Fruit fly (Drosophila melanogaster) whole organism, embryonic: Measurements from ENCODE around the gene Hrb98DE.

Source experiments
- Asciz ChIP-seq: fragments of 200-800 bp; sonication (Bioruptor generic); optimal IDR thresholded peaks from 2 replicates; lab custom pipeline; 2017; ENCODE audit warnings: missing biosample characterization, mild to moderate bottlenecking, missing genetic modification characterization, missing genetic modification reagents
- Atf6 ChIP-seq: fragments of 200-800 bp; sonication (Bioruptor generic); IDR thresholded peaks from 2 replicates; pipeline ENCODE4 v1.3.6; 2022; ENCODE audit warnings: missing biosample characterization, missing genetic modification characterization
- CG1024 ChIP-seq: fragments of 200-800 bp; sonication (Bioruptor generic); IDR thresholded peaks from 2 replicates; pipeline ENCODE4 v1.3.6; 2022; ENCODE audit warnings: missing biosample characterization, missing genetic modification characterization
- CG12071 ChIP-seq: fragments of 200-800 bp; sonication (Bioruptor generic); optimal IDR thresholded peaks from 3 replicates; lab custom pipeline; 2018; ENCODE audit warnings: missing biosample characterization, mild to moderate bottlenecking, missing genetic modification characterization
- CG15479 ChIP-seq: fragments of 200-800 bp; sonication (Bioruptor generic); optimal IDR thresholded peaks from 3 replicates; lab custom pipeline; 2019; ENCODE audit warnings: missing biosample characterization, mild to moderate bottlenecking, missing genetic modification characterization, moderate library complexity
- CG1603 ChIP-seq: fragments of 200-800 bp; sonication (Bioruptor generic); optimal IDR thresholded peaks from 2 replicates; lab custom pipeline; 2019; ENCODE audit warnings: missing biosample characterization, mild to moderate bottlenecking, missing genetic modification characterization, moderate library complexity
- CG17912 ChIP-seq: fragments of 200-800 bp; sonication (Bioruptor generic); optimal IDR thresholded peaks from 2 replicates; lab custom pipeline; 2018; ENCODE audit warnings: missing biosample characterization, mild to moderate bottlenecking, missing genetic modification characterization
- CG18262 ChIP-seq: fragments of 200-800 bp; optimal IDR thresholded peaks from 3 replicates; lab custom pipeline; 2019; ENCODE audit warnings: missing biosample characterization, mild to moderate bottlenecking, missing genetic modification characterization, moderate library complexity
- CG2120 ChIP-seq: fragments of 200-800 bp; sonication (Bioruptor generic); optimal IDR thresholded peaks from 3 replicates; lab custom pipeline; 2016; ENCODE audit warnings: missing biosample characterization, missing genetic modification characterization
- CG2678 ChIP-seq: fragments of 200-800 bp; sonication (Bioruptor generic); optimal IDR thresholded peaks from 3 replicates; lab custom pipeline; 2019; ENCODE audit warnings: missing biosample characterization, mild to moderate bottlenecking, missing genetic modification characterization, moderate library complexity
- CG3407 ChIP-seq: fragments of 200-800 bp; sonication (Bioruptor generic); optimal IDR thresholded peaks from 2 replicates; lab custom pipeline; 2018; ENCODE audit warnings: missing biosample characterization, mild to moderate bottlenecking, missing genetic modification characterization
- CG5953 ChIP-seq: fragments of 200-800 bp; sonication (Bioruptor generic); IDR thresholded peaks from 2 replicates; pipeline ENCODE4 v1.3.6; 2022; ENCODE audit warnings: missing biosample characterization, missing genetic modification characterization
- CG6254 ChIP-seq: fragments of 200-800 bp; sonication (Bioruptor generic); optimal IDR thresholded peaks from 3 replicates; lab custom pipeline; 2017; ENCODE audit warnings: mild to moderate bottlenecking, missing biosample characterization, missing genetic modification reagents, missing genetic modification characterization
- CG6813 ChIP-seq: fragments of 200-800 bp; sonication (Bioruptor generic); optimal IDR thresholded peaks from 2 replicates; lab custom pipeline; 2017; ENCODE audit warnings: missing biosample characterization, missing genetic modification characterization, mild to moderate bottlenecking, moderate library complexity, missing genetic modification reagents
- CG8290 ChIP-seq, 3 experiments: fragments of 200-800 bp; sonication (Bioruptor generic); optimal IDR thresholded peaks; 2 replicates each; lab custom pipeline; 2016 to 2019; ENCODE audit warnings: missing biosample characterization in 3 of 3, missing genetic modification characterization in 3 of 3, mild to moderate bottlenecking in 2 of 3, moderate library complexity in 1 of 3
- CG8765 ChIP-seq: fragments of 200-800 bp; sonication (Bioruptor generic); IDR thresholded peaks from 2 replicates; pipeline ENCODE4 v1.3.6; 2022; ENCODE audit warnings: missing biosample characterization, missing genetic modification characterization
- D ChIP-seq, 2 experiments: fragments of 200-800 bp in 1 of 2; fragments of >200 bp in 1 of 2; sonication (Bioruptor generic) in 1 of 2; optimal IDR thresholded peaks; 2 replicates in 1 of 2; 3 replicates in 1 of 2; lab custom pipeline; 2017; ENCODE audit warnings: mild to moderate bottlenecking in 1 of 2, missing biosample characterization in 1 of 2, missing genetic modification characterization in 1 of 2, missing genetic modification reagents in 1 of 2
- E2f2 ChIP-seq: fragments of 200-800 bp; sonication (Bioruptor generic); IDR thresholded peaks from 2 replicates; pipeline ENCODE4 v1.3.6; 2022; ENCODE audit warnings: missing biosample characterization, missing genetic modification characterization
- Fer1 ChIP-seq: fragments of 200-800 bp; sonication (Bioruptor generic); optimal IDR thresholded peaks from 2 replicates; lab custom pipeline; 2017; ENCODE audit warnings: missing biosample characterization, mild to moderate bottlenecking, missing genetic modification characterization
- Hmr ChIP-seq: fragments of 200-800 bp; sonication (Bioruptor generic); optimal IDR thresholded peaks from 3 replicates; lab custom pipeline; 2017; ENCODE audit warnings: mild to moderate bottlenecking, missing biosample characterization, missing genetic modification reagents, missing genetic modification characterization
- Mad ChIP-seq: fragments of 200-800 bp; sonication (Bioruptor generic); optimal IDR thresholded peaks from 2 replicates; lab custom pipeline; 2016; ENCODE audit warnings: missing biosample characterization, missing genetic modification characterization
- Max ChIP-seq: fragments of 200-800 bp; sonication (Bioruptor generic); optimal IDR thresholded peaks from 2 replicates; lab custom pipeline; 2016; ENCODE audit warnings: missing biosample characterization, mild to moderate bottlenecking, missing genetic modification characterization
- Nf-YA ChIP-seq: fragments of 200-800 bp; sonication (Bioruptor generic); IDR thresholded peaks from 2 replicates; pipeline ENCODE4 v1.3.6; 2022; ENCODE audit warnings: missing biosample characterization, missing genetic modification characterization
- NfI ChIP-seq: fragments of 200-800 bp; sonication (Bioruptor generic); optimal IDR thresholded peaks from 3 replicates; lab custom pipeline; 2018; ENCODE audit warnings: missing biosample characterization, mild to moderate bottlenecking, missing genetic modification characterization, moderate library complexity
- PHDP ChIP-seq: fragments of 200-800 bp; sonication (Bioruptor generic); optimal IDR thresholded peaks from 3 replicates; lab custom pipeline; 2018; ENCODE audit warnings: missing biosample characterization, mild to moderate bottlenecking, missing genetic modification characterization, moderate library complexity
- Ptx1 ChIP-seq: fragments of 200-800 bp; sonication (Bioruptor generic); IDR thresholded peaks from 2 replicates; pipeline ENCODE4 v1.3.6; 2022; ENCODE audit warnings: missing biosample characterization, missing genetic modification characterization
- Six4 ChIP-seq: fragments of 200-800 bp; sonication (Bioruptor generic); optimal IDR thresholded peaks from 2 replicates; lab custom pipeline; 2016; ENCODE audit warnings: missing biosample characterization, missing genetic modification characterization
- Taf1 ChIP-seq: fragments of 200-800 bp; sonication (Bioruptor generic); IDR thresholded peaks from 2 replicates; pipeline ENCODE4 v1.3.6; 2022; ENCODE audit warnings: missing biosample characterization, missing genetic modification characterization
- ato ChIP-seq: fragments of 200-800 bp; sonication (Bioruptor generic); IDR thresholded peaks from 2 replicates; pipeline ENCODE4 v1.3.6; 2022; ENCODE audit warnings: missing biosample characterization, missing genetic modification characterization; ENCODE audit not compliant: partially characterized antibody
- cad ChIP-seq: fragments of >200 bp; optimal IDR thresholded peaks from 2 replicates; lab custom pipeline; 2017; ENCODE audit warnings: missing biosample characterization, missing genetic modification characterization
- dimm ChIP-seq: fragments of 200-800 bp; sonication (Bioruptor generic); IDR thresholded peaks from 2 replicates; pipeline ENCODE4 v1.3.6; 2022; ENCODE audit warnings: missing biosample characterization, missing genetic modification characterization
- ewg ChIP-seq: fragments of 200-800 bp; sonication (Bioruptor generic); optimal IDR thresholded peaks from 3 replicates; lab custom pipeline; 2017; ENCODE audit warnings: mild to moderate bottlenecking, missing biosample characterization, missing genetic modification reagents, missing genetic modification characterization
- exex ChIP-seq: fragments of 200-800 bp; sonication (Bioruptor generic); optimal IDR thresholded peaks from 4 replicates; lab custom pipeline; 2018; ENCODE audit warnings: missing biosample characterization, mild to moderate bottlenecking, missing genetic modification characterization, moderate library complexity
- fd102C ChIP-seq: fragments of 200-800 bp; sonication (Bioruptor generic); optimal IDR thresholded peaks from 2 replicates; lab custom pipeline; 2018; ENCODE audit warnings: missing biosample characterization, mild to moderate bottlenecking, missing genetic modification characterization, moderate library complexity
- gem ChIP-seq: fragments of 200-800 bp; sonication (Bioruptor generic); optimal IDR thresholded peaks from 2 replicates; lab custom pipeline; 2019; ENCODE audit warnings: missing biosample characterization, mild to moderate bottlenecking, missing genetic modification characterization, moderate library complexity
- kah ChIP-seq: fragments of 200-800 bp; sonication (Bioruptor generic); optimal IDR thresholded peaks from 2 replicates; lab custom pipeline; 2018; ENCODE audit warnings: missing biosample characterization, mild to moderate bottlenecking, missing genetic modification characterization
- lilli ChIP-seq: fragments of 200-800 bp; sonication (Bioruptor generic); optimal IDR thresholded peaks from 3 replicates; lab custom pipeline; 2016; ENCODE audit warnings: missing biosample characterization, missing genetic modification characterization
- lov ChIP-seq, 2 experiments: fragments of 200-800 bp in 1 of 2; fragments of >200 bp in 1 of 2; sonication (Bioruptor generic) in 1 of 2; IDR thresholded peaks in 1 of 2; optimal IDR thresholded peaks in 1 of 2; 2 replicates in 1 of 2; 3 replicates in 1 of 2; pipeline versions ENCODE4 v1.3.6 to Lab custom; 2017 to 2022; ENCODE audit warnings: missing biosample characterization in 1 of 2, missing genetic modification characterization in 1 of 2
- onecut ChIP-seq: fragments of 200-800 bp; sonication (Bioruptor generic); IDR thresholded peaks from 2 replicates; pipeline ENCODE4 v1.3.6; 2022; ENCODE audit warnings: missing biosample characterization, missing genetic modification characterization
- prd ChIP-seq, 3 experiments: fragments of >200 bp in 2 of 3; fragments of 200-800 bp in 1 of 3; sonication (Bioruptor generic) in 1 of 3; optimal IDR thresholded peaks in 2 of 3; IDR thresholded peaks in 1 of 3; 2 replicates in 2 of 3; 3 replicates in 1 of 3; pipeline versions ENCODE4 v1.3.6 to Lab custom; 2017 to 2022; ENCODE audit warnings: missing biosample characterization in 1 of 3, missing genetic modification characterization in 1 of 3
- repo ChIP-seq: fragments of 200-800 bp; sonication (Bioruptor generic); optimal IDR thresholded peaks from 2 replicates; lab custom pipeline; 2016; ENCODE audit warnings: missing biosample characterization, missing genetic modification characterization
- ro ChIP-seq: fragments of 200-800 bp; sonication (Bioruptor generic); IDR thresholded peaks from 2 replicates; pipeline ENCODE4 v1.3.6; 2022; ENCODE audit warnings: missing biosample characterization, missing genetic modification characterization
- schlank ChIP-seq: fragments of 200-800 bp; sonication (Bioruptor generic); optimal IDR thresholded peaks from 2 replicates; lab custom pipeline; 2018; ENCODE audit warnings: missing biosample characterization, mild to moderate bottlenecking, missing genetic modification characterization
- scrt ChIP-seq: fragments of 200-800 bp; sonication (Bioruptor generic); optimal IDR thresholded peaks from 2 replicates; lab custom pipeline; 2018; ENCODE audit warnings: missing biosample characterization, mild to moderate bottlenecking, missing genetic modification characterization, moderate library complexity
- sd ChIP-seq: fragments of 200-800 bp; sonication (Bioruptor generic); optimal IDR thresholded peaks from 3 replicates; lab custom pipeline; 2018; ENCODE audit warnings: missing biosample characterization, mild to moderate bottlenecking, missing genetic modification characterization, moderate library complexity
- tll ChIP-seq, 2 experiments: fragments of 200-800 bp in 1 of 2; fragments of >200 bp in 1 of 2; sonication (Bioruptor generic) in 1 of 2; optimal IDR thresholded peaks; 2 replicates each; lab custom pipeline; 2017 to 2019; ENCODE audit warnings: missing biosample characterization in 2 of 2, missing genetic modification characterization in 2 of 2, mild to moderate bottlenecking in 1 of 2, moderate library complexity in 1 of 2
- unc-4 ChIP-seq: fragments of 200-800 bp; sonication (Bioruptor generic); IDR thresholded peaks from 2 replicates; pipeline ENCODE4 v1.3.6; 2022; ENCODE audit warnings: missing biosample characterization, missing genetic modification characterization; ENCODE audit not compliant: partially characterized antibody

Hrb98DE gene

dm6 chr3R:28588395-28589050 is 11.1 kb upstream of the Hrb98DE start:
- no peak for TF ChIP-seq Ptx1 (GFP tag; lab: Robert Waterston, UW)
- no peak for TF ChIP-seq fd102C (GFP tag; lab: Kevin White, UChicago)
- no peak for TF ChIP-seq CG8290 (GFP tag; optimal IDR thresholded peaks at IDR 0.05; lab: Kevin White, UChicago)
- peak in 1 of 2 experiments; percentile 59 for TF ChIP-seq CG8290 (tag; optimal IDR thresholded peaks at IDR 0.05; lab: Kevin White, UChicago)
- TF ChIP-seq CG6813 (GFP tag; lab: Kevin White, UChicago) = no peak
- no peak for TF ChIP-seq CG2120
- no peak for TF ChIP-seq CG1024
- peak; percentile 90 for TF ChIP-seq cad (GFP tag; lab: Kevin White, UChicago)
- TF ChIP-seq dimm (GFP tag; lab: Robert Waterston, UW) = no peak
- no peak for TF ChIP-seq CG8765 (GFP tag; lab: Robert Waterston, UW)
- peak; percentile 56 for TF ChIP-seq CG15479 (GFP tag; lab: Kevin White, UChicago)
- no peak for TF ChIP-seq Asciz
- TF ChIP-seq Six4 (GFP tag; lab: Kevin White, UChicago) = no peak
- TF ChIP-seq ewg (GFP tag; lab: Kevin White, UChicago) = no peak
- no peak for TF ChIP-seq E2f2
- TF ChIP-seq Taf1 (GFP tag; lab: Robert Waterston, UW) = no peak
- TF ChIP-seq Atf6 (GFP tag; lab: Robert Waterston, UW) = 0 out of 2 replicates have a peak, but pooled peaks have one; percentile 15
- peak; percentile 26 for TF ChIP-seq schlank (tag; lab: Kevin White, UChicago)
- TF ChIP-seq CG1603 (tag; lab: Kevin White, UChicago) = peak; percentile 7
- TF ChIP-seq CG2678 (tag; lab: Kevin White, UChicago) = peak; percentile 17
- peak in 1 of 2 experiments; percentile 51 for TF ChIP-seq tll (GFP tag; optimal IDR thresholded peaks at IDR 0.05; lab: Kevin White, UChicago)
- TF ChIP-seq D (optimal IDR thresholded peaks at IDR 0.05; lab: Kevin White, UChicago) = peak; percentile 10
- TF ChIP-seq D (GFP tag; optimal IDR thresholded peaks at IDR 0.05; lab: Kevin White, UChicago) = no peak
- TF ChIP-seq lov (optimal IDR thresholded peaks at IDR 0.05; lab: Kevin White, UChicago) = no peak
- 0 out of 3 replicates have a peak, but pooled peaks have one; percentile 38 for TF ChIP-seq lov (GFP tag; IDR thresholded peaks at IDR 0.05; lab: Robert Waterston, UW)
- TF ChIP-seq Fer1 = no peak
- TF ChIP-seq CG18262 (tag; lab: Kevin White, UChicago) = no peak
- TF ChIP-seq PHDP = no peak
- no peak for TF ChIP-seq unc-4 (GFP tag; lab: Robert Waterston, UW)
- no peak for TF ChIP-seq exex (tag; lab: Kevin White, UChicago)
- TF ChIP-seq onecut (GFP tag; lab: Robert Waterston, UW) = no peak
- no peak for TF ChIP-seq Mad (GFP tag; lab: Kevin White, UChicago)
- TF ChIP-seq repo (GFP tag; lab: Kevin White, UChicago) = no peak
- TF ChIP-seq gem (tag; lab: Kevin White, UChicago) = no peak
- TF ChIP-seq sd (tag; lab: Kevin White, UChicago) = no peak
- peak; percentile 31 for TF ChIP-seq CG12071 (GFP tag; lab: Kevin White, UChicago)
- TF ChIP-seq lilli (GFP tag; lab: Kevin White, UChicago) = no peak
- no peak for TF ChIP-seq Nf-YA
- no peak for TF ChIP-seq CG17912
- TF ChIP-seq NfI (GFP tag; lab: Kevin White, UChicago) = no peak
- TF ChIP-seq CG5953 (GFP tag; lab: Robert Waterston, UW) = no peak
- TF ChIP-seq CG6254 (GFP tag; lab: Kevin White, UChicago) = no peak
- no peak for TF ChIP-seq Max (GFP tag; lab: Kevin White, UChicago)
- no peak for TF ChIP-seq kah
- TF ChIP-seq ato (GFP tag; lab: Robert Waterston, UW) = no peak
- TF ChIP-seq Hmr (GFP tag; lab: Kevin White, UChicago) = peak; percentile 6
- TF ChIP-seq ro (GFP tag; lab: Robert Waterston, UW) = no peak
- TF ChIP-seq scrt (GFP tag; lab: Kevin White, UChicago) = no peak
- TF ChIP-seq CG3407 = no peak
- TF ChIP-seq prd (optimal IDR thresholded peaks at IDR 0.05; lab: Kevin White, UChicago) = no peak
- 0 out of 3 replicates have a peak, but pooled peaks have one; percentile 16 for TF ChIP-seq prd (GFP tag; IDR thresholded peaks at IDR 0.05; lab: Robert Waterston, UW)
